2 worm cellular contexts compared by ENCODE assay signal in genomic region chrII:13000753-13001152, ce11.
TF ChIP-seq lines count a peak whose summit lies in the region.

Gene Y38F1A.8, minus strand, starts transcription at chrII:13000853.

TF ChIP-seq in whole organism, L1 larva, 84 proteins besides CTCF, POLR2A, EP300 and RAD21:
- no peak for TF ChIP-seq mep-1 (tag; optimal IDR thresholded peaks at IDR 0.05; lab: Kevin White, UChicago)
- TF ChIP-seq nhr-85 (tag; lab: Kevin White, UChicago) = peak; percentile 26
TF ChIP-seq in whole organism, L1 larva: peak in this region for 1.

TF ChIP-seq in whole organism, young adult, 124 proteins besides CTCF, POLR2A, EP300 and RAD21:
- TF ChIP-seq sea-2 (GFP tag; IDR thresholded peaks at IDR 0.05; lab: Robert Waterston, UW) (no peak), die-1 (tag; optimal IDR thresholded peaks at IDR 0.05; lab: Kevin White, UChicago) (no peak), ztf-25 (GFP tag; IDR thresholded peaks at IDR 0.05; lab: Robert Waterston, UW) (0 out of 2 replicates have a peak, but pooled peaks have one; percentile 15)
TF ChIP-seq in whole organism, young adult: peak in this region for 1.
